Fruit fly (Drosophila melanogaster) whole organism, larva: ENCODE results near the gene mio.

Source experiments
- noc ChIP-seq: fragments of 200-800 bp; sonication (Bioruptor generic); optimal IDR thresholded peaks from 3 replicates; lab custom pipeline; 2019; ENCODE audit warnings: missing biosample characterization, mild to moderate bottlenecking, missing genetic modification characterization, moderate library complexity

Gene mio

DNA sequence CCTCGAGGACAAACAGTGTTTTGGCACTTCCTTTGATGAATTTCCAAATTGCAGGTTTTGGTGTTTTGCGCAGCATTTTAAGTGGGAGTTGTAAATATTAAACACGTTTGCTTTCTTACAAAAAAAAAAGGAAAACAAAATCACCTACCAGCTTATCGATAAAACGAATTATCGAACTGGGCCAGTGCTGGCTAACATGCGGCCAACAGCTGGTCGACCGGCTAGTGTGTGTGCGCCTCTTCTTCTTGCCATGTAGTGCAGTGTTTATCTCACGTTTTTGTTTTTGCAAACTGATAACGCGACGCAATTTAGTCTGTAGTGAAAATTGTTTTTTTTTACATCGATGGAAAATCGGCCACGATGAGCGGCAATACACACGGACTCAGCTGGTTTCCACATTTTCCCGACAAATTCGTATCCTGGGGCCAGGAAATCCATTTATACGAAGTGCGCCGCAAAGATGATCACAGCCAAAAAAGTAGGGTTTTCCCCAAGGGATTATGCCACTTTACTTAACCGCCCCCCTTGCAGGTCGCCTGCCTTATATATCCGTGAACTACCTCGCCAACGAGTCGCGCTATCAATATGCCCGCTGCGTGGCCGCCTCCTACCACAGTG is at the start of gene mio, which contains the start of the genes CG15386 and CG42371:
Gene mio (plus strand): TSS at position 224 of the 618 bp plus-strand sequence.
Gene CG15386 (minus strand): TSS at position 180 of the 618 bp plus-strand sequence.
Gene CG42371 (minus strand): TSS at position 180 of the 618 bp plus-strand sequence.
- TF ChIP-seq noc (tag; lab: Kevin White, UChicago) = peak; percentile 19

DNA sequence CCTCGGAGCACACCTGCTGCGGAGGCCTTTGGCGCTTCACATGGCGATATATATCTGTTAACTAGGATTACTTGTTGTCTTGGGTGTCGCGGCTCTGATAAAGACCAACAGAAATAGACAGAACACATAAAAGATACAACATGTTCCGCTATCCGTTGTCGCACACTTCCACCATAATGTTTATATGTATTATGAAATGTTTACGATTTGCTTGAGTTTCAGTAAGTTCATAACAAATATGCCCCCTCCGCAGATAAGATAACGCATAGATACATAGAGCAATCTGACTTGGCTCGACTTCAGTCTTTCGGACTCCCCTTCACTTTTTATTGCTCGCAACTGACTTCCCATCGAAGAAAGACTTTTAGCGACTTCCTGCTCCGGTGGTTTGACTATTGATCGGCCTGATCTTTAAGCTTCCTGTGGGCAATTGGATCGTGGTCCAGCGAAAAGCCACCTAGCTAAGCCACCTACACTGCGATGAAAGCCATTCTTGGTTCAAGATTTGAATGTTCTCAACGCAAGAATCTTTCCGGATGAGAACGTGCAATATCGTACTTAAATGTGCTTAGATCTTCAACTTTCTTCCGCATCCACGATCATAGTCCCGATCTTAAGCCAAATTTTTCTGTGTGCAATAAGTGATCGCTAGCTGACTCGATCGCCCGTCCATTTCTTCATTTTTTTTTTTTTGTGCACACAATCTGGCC is 48.8 kb upstream of the mio start:
- peak; percentile 9 for TF ChIP-seq noc (tag; lab: Kevin White, UChicago)

DNA sequence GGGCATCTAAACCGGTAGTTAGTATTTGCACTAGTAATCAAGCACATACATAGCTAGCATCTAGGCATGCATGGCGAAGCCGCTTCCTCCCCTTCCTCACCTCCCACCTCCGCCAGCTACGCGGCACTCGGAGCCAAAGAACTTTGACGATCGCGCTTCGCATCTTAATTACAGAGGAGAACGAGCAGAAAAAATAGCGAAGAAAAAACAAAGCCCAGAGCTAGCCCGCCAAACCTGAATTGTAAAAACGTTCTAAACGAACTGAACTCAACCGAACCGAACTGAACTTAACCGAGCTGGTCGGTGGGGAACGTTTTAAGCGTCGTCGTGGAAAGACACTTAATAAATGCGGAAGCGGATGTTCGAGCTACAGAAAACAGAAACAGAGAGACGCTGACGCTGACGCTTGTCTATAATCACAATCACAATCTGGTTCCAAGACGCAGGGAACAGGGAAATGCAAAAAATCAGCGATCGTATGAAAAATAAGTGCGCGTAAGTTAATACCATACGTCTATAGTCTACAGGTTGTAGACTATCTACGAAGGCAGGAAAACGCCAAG is 48.1 kb upstream of the mio start:
- no peak for TF ChIP-seq noc (tag; lab: Kevin White, UChicago)

DNA sequence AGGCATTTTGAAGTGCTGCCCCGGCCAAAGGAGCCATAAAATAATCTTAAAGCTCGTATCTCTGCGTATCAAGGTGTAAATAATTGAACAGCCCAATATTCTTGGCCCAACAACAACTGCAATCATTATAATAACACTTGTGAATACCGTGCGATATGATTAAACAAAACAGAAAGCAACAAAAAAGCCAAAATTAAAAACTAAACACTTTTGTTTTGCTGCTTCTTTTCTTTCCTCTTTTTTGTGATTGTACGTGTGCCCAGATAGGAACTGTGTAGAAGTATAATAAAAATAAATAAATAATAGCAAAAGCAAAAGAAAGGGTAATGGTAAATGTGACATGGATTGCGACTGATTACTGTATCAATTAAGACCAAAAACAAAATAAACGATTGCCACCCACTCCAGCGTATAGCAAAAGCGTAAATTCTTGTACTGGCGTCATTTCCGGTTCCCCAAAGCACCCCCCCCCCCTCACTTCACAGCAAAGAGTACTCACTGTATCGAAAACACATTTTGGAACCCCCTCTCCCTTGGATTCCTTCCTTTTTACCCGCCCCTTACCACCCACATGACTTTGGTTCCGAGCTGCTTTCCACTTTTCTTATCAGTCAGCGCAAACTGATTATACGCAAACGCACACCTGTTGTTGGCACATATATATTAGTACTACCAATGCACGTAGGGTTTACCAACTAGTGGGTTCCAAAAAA is 45.6 kb upstream of the mio start:
- peak; percentile 75 for TF ChIP-seq noc (tag; lab: Kevin White, UChicago)

DNA sequence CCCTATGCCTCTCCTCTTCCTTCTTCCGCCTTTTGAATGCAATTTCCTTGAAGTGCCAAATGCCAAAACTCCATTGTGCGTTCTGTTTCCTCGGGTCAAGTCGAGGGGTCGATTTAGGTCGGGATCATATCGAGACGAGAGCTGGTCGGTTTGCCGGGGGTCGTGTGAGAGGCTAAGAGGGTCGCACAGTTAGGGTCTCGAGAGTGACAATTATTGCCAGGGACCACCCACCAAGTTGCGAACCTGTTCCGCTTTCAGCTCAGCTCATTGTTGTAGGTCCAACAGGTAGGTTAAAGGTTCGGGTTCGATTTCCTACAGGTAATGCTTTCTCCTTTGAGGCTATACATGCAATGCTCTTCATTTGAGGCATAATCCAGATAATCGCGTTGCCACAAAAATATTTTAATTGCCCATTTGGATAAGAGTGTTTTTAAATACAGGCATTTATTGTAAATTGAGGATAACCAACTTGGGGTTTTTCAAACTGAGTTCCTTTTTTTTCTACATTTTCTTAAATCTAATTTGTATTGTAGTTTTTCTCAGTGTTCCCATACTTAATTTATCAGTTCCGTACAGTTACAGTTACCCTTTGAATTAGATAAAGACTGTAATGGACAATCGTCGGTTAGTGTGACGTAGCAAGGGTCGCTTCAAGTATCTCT is 44.5 kb upstream of the mio start:
- no peak for TF ChIP-seq noc (tag; lab: Kevin White, UChicago)

DNA sequence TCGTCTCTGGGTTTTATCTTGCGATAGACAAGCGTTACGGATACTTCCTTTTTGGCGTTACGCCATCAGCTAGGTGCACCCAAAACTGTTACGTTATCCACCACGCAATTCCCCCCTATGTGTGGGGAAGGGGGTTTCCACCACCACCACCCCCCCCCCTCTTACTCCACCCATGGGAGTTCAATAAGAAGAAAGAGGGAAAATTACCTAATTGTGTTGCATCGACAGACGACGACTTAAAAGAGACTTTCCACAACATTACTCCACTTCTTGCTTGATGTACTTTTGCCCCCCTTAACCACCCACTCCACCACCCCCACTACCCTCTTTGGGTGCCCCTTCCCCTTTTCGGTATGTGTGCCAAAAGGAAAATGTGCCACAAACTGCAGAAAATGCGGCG is 43.9 kb upstream of the mio start:
- no peak for TF ChIP-seq noc (tag; lab: Kevin White, UChicago)

DNA sequence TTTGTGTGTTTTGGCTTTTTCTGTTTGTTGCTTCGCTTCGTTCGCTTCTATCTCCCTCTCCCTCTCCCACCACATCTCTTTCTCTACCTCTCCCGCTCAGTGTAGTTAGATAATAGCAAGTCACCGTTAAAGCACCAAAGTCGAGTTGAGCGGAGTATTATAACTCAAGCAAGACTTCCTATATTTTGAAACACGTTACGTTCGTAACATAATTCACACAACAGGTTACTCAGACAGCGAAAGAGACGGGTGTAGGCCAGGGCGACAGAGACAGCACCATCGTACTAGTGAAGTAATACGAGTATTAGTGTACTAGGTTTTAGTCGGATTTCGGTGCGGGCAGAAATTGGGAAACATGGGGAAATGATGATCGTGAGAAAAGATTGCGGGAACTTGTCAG is 43.5 kb upstream of the mio start:
- no peak for TF ChIP-seq noc (tag; lab: Kevin White, UChicago)

DNA sequence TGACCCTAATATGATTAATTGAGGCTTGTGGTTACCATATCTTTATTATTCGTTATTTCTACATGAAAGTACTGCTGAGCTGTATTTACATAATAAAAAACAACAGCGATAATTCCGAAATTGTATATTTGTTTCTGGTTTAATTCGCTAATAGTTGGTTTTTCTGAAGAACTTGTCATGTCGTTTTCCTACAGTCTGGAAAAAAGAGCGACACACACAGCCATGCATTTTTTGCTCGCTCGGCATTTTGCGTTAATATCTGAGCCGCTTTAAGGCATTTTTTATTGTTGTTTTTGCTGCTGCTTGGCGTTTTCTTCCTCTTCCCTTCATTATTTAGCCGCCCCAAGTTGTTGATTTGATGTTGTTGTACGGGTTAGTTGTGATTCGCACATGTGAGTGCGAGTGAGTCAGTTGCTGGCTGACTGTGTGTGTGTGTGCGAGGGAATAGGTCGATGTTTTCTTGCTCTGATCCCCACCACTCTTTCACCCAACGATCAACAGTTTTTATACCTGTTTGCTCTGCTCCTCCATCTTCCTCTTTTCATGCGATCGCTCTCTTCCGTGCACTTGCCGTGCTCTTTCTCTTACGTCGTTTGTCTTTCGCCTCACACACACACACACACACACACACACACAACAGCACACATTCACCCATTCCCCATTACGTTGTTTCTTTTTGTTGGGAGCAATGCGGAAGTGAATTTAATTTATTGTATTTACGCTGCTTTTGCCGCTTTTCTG is 41.8 kb upstream of the mio start:
- TF ChIP-seq noc (tag; lab: Kevin White, UChicago) = peak; percentile 41

DNA sequence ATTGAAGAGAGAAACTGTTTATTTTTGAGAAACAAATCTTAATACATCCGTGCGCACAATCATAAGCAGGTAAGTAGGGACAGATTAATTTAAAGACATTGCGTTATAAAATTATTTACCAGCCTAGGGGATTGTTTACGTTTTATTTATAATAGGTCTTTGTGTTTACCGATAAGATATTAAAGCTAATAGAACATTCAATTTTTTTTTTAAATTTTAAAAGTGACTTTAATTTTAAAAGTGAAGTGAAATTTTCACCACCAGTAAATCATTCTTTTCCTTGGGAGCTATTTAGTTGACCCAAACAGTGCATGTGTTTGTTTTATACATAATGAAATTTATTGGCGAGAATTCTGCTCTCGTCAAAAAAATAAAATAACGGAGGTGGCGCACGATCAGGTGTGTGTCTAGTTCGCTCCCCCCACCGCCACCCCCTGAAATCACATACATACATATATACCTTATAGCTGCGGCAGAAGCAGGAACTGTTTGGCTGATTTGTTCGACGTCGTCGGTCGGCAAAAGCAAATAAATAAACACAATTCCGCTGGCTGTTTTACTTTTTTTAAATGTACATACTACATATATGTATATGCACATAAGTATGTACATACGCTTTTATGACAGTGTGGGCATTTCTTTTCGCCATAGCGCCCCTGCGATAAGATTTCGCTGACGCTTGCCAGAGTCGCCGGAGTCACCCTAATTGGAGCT is 41.0 kb upstream of the mio start:
- peak; percentile 95 for TF ChIP-seq noc (tag; lab: Kevin White, UChicago)

DNA sequence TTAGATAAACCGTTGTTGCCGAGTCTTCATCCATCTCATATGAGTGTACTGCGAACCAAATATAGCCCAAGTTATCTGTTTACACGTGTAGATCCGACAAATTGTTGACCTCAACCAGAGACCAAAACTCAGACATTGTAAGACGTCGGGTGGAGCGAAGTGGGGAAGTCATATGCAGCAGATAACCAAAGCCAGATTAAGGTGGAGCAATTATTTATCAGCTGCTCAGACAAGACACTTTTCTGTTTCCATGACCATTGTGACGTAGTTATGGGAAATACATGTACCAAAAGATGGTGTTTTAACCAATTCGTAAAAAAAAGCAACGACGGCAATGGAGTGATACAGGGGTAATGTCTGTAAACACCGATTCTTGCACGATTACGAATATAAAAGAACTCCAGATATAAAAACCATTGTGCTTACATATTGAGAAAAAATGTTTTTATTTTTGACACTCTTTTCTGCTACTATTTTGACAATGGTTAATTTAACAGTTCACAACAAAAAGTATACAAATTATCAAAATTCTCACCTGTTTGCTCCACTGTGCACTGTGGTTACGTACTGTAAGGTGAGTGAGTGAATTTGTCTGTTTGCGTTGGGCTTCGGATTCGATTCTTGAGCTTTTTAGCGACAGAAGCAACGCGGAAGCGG is 39.6 kb upstream of the mio start:
- TF ChIP-seq noc (tag; lab: Kevin White, UChicago) = peak; percentile 38

DNA sequence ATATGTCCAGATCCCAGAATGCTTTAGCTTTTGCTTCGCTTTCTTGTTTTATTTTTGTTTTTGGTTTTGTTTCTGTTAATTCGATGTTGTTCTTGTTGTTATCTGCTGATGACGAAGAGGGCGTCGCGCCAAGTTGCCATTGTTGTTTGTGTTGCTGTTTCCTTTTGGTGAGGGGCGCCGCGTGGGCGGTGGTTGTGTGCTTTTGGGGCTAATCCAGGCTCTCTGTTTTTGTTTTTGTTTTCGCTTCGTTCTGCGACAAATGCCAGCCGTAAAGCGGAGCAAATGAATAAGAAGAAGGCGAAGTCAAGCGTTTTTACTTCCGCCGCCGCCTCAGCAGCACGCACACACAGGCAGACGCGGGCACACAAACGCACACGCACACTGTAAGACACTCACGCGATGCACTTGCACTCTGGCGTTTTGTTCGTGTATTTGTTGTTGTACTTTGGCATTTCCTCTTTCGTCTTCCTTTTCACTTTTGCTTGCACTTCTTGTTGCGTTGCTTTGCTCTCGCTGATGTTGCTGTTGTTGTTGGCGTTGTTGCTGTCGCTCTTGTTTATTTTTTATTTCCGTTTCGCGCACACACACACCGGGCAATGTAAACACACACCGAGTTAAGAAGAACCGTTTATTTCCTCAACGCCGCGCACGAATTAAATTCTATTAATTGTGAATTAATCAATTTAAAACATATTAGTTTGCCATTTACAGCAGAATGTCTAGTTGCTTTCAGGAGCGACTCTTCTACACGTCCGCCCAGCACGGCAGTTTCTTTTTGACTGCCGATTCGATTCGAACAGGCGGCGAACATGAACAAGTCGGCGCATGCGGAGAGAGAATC is 38.9 kb upstream of the mio start, which contains the start of gene aop:
Gene aop (minus strand): TSS at position 786 of the 841 bp plus-strand sequence.
- TF ChIP-seq noc (tag; lab: Kevin White, UChicago) = no peak

DNA sequence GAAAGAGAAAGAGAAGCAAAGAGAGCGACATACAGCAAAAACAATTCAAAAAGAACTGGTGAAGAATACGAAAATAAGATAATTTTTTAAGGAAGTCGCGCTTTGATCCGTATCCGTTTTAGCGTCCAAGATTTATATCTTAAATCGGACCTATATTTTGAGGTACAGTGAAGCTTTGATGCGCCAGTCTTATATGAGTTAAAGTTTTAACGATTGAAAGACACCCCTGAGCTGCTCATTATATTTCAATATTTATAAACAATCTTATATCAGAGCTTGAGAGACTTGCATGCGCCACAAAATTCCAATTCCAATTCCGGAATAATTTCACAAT is 38.3 kb upstream of the mio start:
- TF ChIP-seq noc (tag; lab: Kevin White, UChicago) = no peak

DNA sequence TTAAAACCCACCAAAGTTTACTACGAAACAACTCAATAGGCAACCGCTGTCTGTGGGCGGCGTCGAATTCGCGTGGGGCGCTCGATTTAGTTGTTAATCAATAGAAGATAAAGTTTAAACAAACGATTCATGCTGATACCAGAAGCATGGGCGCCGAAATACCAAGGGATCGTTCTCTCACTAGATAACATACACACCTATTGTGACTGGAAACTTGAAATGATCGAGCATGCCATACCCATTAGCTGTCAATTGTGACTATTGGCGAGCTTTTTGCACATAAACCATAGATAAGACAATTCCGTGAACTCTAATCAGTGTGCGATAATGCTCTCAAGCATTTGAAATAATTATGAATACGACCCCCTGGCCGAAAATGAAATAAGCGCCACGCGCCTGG is 37.7 kb upstream of the mio start:
- peak; percentile 64 for TF ChIP-seq noc (tag; lab: Kevin White, UChicago)
